Fruit fly (Drosophila melanogaster) whole organism, wandering third instar larva: ENCODE data around the gene CG2120.

Experiments
- CG9705 ChIP-seq: fragments of 200-800 bp; sonication (Bioruptor generic); optimal IDR thresholded peaks from 2 replicates; lab custom pipeline; 2018; ENCODE audit warnings: missing biosample characterization, mild to moderate bottlenecking, missing genetic modification characterization
- Dfd ChIP-seq: fragments of >200 bp; optimal IDR thresholded peaks from 2 replicates; lab custom pipeline; 2017; ENCODE audit warnings: missing biosample characterization, missing genetic modification characterization
- Hnf4 ChIP-seq: fragments of 200-800 bp; sonication (Bioruptor generic); optimal IDR thresholded peaks from 2 replicates; lab custom pipeline; 2016; ENCODE audit warnings: missing biosample characterization, mild to moderate bottlenecking, missing genetic modification characterization
- Hr78 ChIP-seq: fragments of >200 bp; optimal IDR thresholded peaks from 2 replicates; lab custom pipeline; 2017; ENCODE audit warnings: missing biosample characterization, missing genetic modification characterization
- Myc ChIP-seq: fragments of >200 bp; optimal IDR thresholded peaks from 2 replicates; lab custom pipeline; 2017
- br ChIP-seq: fragments of 200-800 bp; sonication (Bioruptor generic); optimal IDR thresholded peaks from 2 replicates; lab custom pipeline; 2016; ENCODE audit warnings: missing biosample characterization, missing genetic modification characterization
- fru ChIP-seq: fragments of 200-800 bp; sonication (Bioruptor generic); optimal IDR thresholded peaks from 3 replicates; lab custom pipeline; 2016; ENCODE audit warnings: missing biosample characterization, mild to moderate bottlenecking, missing genetic modification characterization
- psq ChIP-seq: fragments of 200-800 bp; sonication (Bioruptor generic); optimal IDR thresholded peaks from 3 replicates; lab custom pipeline; 2017; ENCODE audit warnings: missing biosample characterization, mild to moderate bottlenecking, missing genetic modification characterization, moderate library complexity
- usp ChIP-seq: fragments of >200 bp; optimal IDR thresholded peaks from 2 replicates; lab custom pipeline; 2017; ENCODE audit warnings: missing biosample characterization, missing genetic modification characterization

dm6 chrX:8147649-8148048 is 12.0 kb downstream of the CG2120 start, which contains the start of gene CG15336:
- TF ChIP-seq usp (GFP tag; lab: Kevin White, UChicago) (no peak), Myc (no peak), Dfd (GFP tag; lab: Kevin White, UChicago) (no peak), CG9705 (GFP tag; lab: Kevin White, UChicago) (no peak), Hr78 (GFP tag; lab: Kevin White, UChicago) (no peak), fru (GFP tag; lab: Kevin White, UChicago) (no peak), br (GFP tag; lab: Kevin White, UChicago) (no peak), psq (no peak), Hnf4 (GFP tag; lab: Kevin White, UChicago) (no peak)
